Fruit fly (Drosophila melanogaster): ENCODE results near the gene Nedd8.

Nedd8 gene

dm6 chr2L:18921246-18921645, 30.4 kb downstream of the Nedd8 start (continued):
- TF ChIP-seq CG7786 (GFP tag; optimal IDR thresholded peaks at IDR 0.05) (no peak), E2f2 (GFP tag; IDR thresholded peaks at IDR 0.05) (no peak), da (GFP tag; optimal IDR thresholded peaks at IDR 0.05) (no peak), CG1832 (GFP tag; optimal IDR thresholded peaks at IDR 0.05) (no peak), toy (GFP tag; IDR thresholded peaks at IDR 0.05) (no peak), gcm (GFP tag; optimal IDR thresholded peaks at IDR 0.05) (peak; percentile 49), CG8765 (GFP tag; IDR thresholded peaks at IDR 0.05) (peak; percentile 68; the same call in 1 of the 2 replicates), pnt (GFP tag; optimal IDR thresholded peaks at IDR 0.05) (peak; percentile 42), CG43689 (GFP tag; IDR thresholded peaks at IDR 0.05) (no peak), trh (GFP tag; optimal IDR thresholded peaks at IDR 0.05) (no peak), Rx (GFP tag; IDR thresholded peaks at IDR 0.05) (peak; percentile 35; the same call in 1 of the 2 replicates), CG9932 (GFP tag; IDR thresholded peaks at IDR 0.05) (no peak), fd3F (GFP tag; optimal IDR thresholded peaks at IDR 0.05) (no peak), Poxn (GFP tag; IDR thresholded peaks at IDR 0.05) (no peak), Sin3A (optimal IDR thresholded peaks at IDR 0.05) (no peak), Spps (tag; optimal IDR thresholded peaks at IDR 0.05) (peak; percentile 54), CG1024 (GFP tag; IDR thresholded peaks at IDR 0.05) (peak; percentile 30; the same call in 1 of the 2 replicates), NFAT (GFP tag; IDR thresholded peaks at IDR 0.05) (no peak), Mrtf (GFP tag; IDR thresholded peaks at IDR 0.05) (no peak), kni (GFP tag; optimal IDR thresholded peaks at IDR 0.05) (no peak), odd (GFP tag; optimal IDR thresholded peaks at IDR 0.05) (no peak), CG11560 (tag; IDR thresholded peaks at IDR 0.05) (no peak), cg (GFP tag; optimal IDR thresholded peaks at IDR 0.05) (no peak), Xbp1 (GFP tag; optimal IDR thresholded peaks at IDR 0.05) (peak; percentile 54), Lim3 (GFP tag; IDR thresholded peaks at IDR 0.05) (no peak), CG1647 (GFP tag; optimal IDR thresholded peaks at IDR 0.05) (no peak), CG3995 (GFP tag; optimal IDR thresholded peaks at IDR 0.05) (no peak), Dbx (GFP tag; IDR thresholded peaks at IDR 0.05) (no peak), CG5180 (GFP tag; optimal IDR thresholded peaks at IDR 0.05) (no peak), NfI (GFP tag; optimal IDR thresholded peaks at IDR 0.05) (no peak), kay (GFP tag; optimal IDR thresholded peaks at IDR 0.05) (no peak), esg (GFP tag; conservative IDR thresholded peaks at IDR 0.05) (no peak), Dad (GFP tag; optimal IDR thresholded peaks at IDR 0.05) (peak; percentile 25), CG7839 (tag; optimal IDR thresholded peaks at IDR 0.05) (peak; percentile 63), zen2 (GFP tag; IDR thresholded peaks at IDR 0.05; ENCODE audit: partially characterized antibody) (no peak), cad (GFP tag; optimal IDR thresholded peaks at IDR 0.05) (no peak), Oaz (GFP tag; IDR thresholded peaks at IDR 0.05) (no peak), CG6813 (GFP tag; optimal IDR thresholded peaks at IDR 0.05) (peak; percentile 39), CG11085 (GFP tag; IDR thresholded peaks at IDR 0.05) (no peak), phol (tag; optimal IDR thresholded peaks at IDR 0.05) (peak; percentile 72), CG17385 (GFP tag; optimal IDR thresholded peaks at IDR 0.05) (peak; percentile 13), tup (GFP tag; optimal IDR thresholded peaks at IDR 0.05) (no peak), ewg (GFP tag; optimal IDR thresholded peaks at IDR 0.05) (no peak), CG6654 (GFP tag; optimal IDR thresholded peaks at IDR 0.05) (no peak), Adf1 (GFP tag; IDR thresholded peaks at IDR 0.05) (no peak), chinmo (GFP tag; IDR thresholded peaks at IDR 0.05; ENCODE audit: partially characterized antibody) (no peak), tgo (GFP tag; IDR thresholded peaks at IDR 0.05) (no peak; the same call in 2 of the 3 replicates), Hey (tag; optimal IDR thresholded peaks at IDR 0.05) (no peak), prd (optimal IDR thresholded peaks at IDR 0.05) (no peak), prd (GFP tag; IDR thresholded peaks at IDR 0.05) (peak; percentile 82), fd64A (GFP tag; optimal IDR thresholded peaks at IDR 0.05) (no peak), Dip2 (GFP tag; IDR thresholded peaks at IDR 0.05) (no peak), cwo (GFP tag; optimal IDR thresholded peaks at IDR 0.05) (no peak)

All from whole organism, embryonic.